Worm (Caenorhabditis elegans) whole organism, L4 larva: ENCODE measurements around the gene srx-4.
A peak's percentile ranks its signal among the peaks of the same experiment; 100 is the strongest.

ENCODE experiments used
- F26F4.8 ChIP-seq: fragments of 200-800 bp; sonication (Bioruptor generic); conservative IDR thresholded peaks from 2 replicates; pipeline ENCODE4 v1.3.6; 2022; ENCODE audit warnings: missing genetic modification characterization, missing compliant biosample characterization
- Y48G9A.11 ChIP-seq: fragments of 200-800 bp; sonication (Bioruptor generic); IDR thresholded peaks from 2 replicates; pipeline ENCODE4 v1.3.6; 2022; ENCODE audit warnings: missing genetic modification reagents, missing genetic modification characterization, missing compliant biosample characterization
- Y5F2A.4 ChIP-seq: fragments of 200-800 bp; sonication (Bioruptor generic); optimal IDR thresholded peaks from 2 replicates; lab custom pipeline; 2018; ENCODE audit warnings: mild to moderate bottlenecking, missing genetic modification characterization, missing compliant biosample characterization
- ZK337.2 ChIP-seq: fragments of 200-800 bp; sonication (Bioruptor generic); IDR thresholded peaks from 2 replicates; pipeline ENCODE4 v1.3.6; 2022; ENCODE audit warnings: missing genetic modification reagents, missing genetic modification characterization, missing compliant biosample characterization
- aha-1 ChIP-seq: fragments of 150-350 bp; peaks from one replicate; lab custom pipeline; 2014; ENCODE audit warnings: missing biosample characterization, missing genetic modification characterization
- ama-1 ChIP-seq: fragments of 150-350 bp; optimal IDR thresholded peaks from 2 replicates; lab custom pipeline; 2014; ENCODE audit warnings: inconsistent platforms, mixed read lengths
- attf-4 ChIP-seq: sonication (generic microtip); optimal IDR thresholded peaks from 3 replicates; lab custom pipeline; 2017; ENCODE audit warnings: missing biosample characterization, missing genetic modification characterization
- ceh-20 ChIP-seq: fragments of 200-800 bp; sonication (Bioruptor generic); IDR thresholded peaks from 2 replicates; pipeline ENCODE4 v1.3.6; 2022; ENCODE audit warnings: missing genetic modification reagents, missing genetic modification characterization, missing compliant biosample characterization
- ceh-44 ChIP-seq: fragments of 200-800 bp; sonication (Bioruptor generic); IDR thresholded peaks from 2 replicates; pipeline ENCODE4 v1.3.6; 2022; ENCODE audit warnings: missing genetic modification reagents, missing genetic modification characterization, missing compliant biosample characterization
- daf-12 ChIP-seq: fragments of 150-350 bp; optimal IDR thresholded peaks from 2 replicates; lab custom pipeline; 2014; ENCODE audit warnings: missing biosample characterization, missing genetic modification reagents, missing genetic modification characterization
- daf-19 ChIP-seq: fragments of 200-800 bp; sonication (Bioruptor generic); conservative IDR thresholded peaks from 2 replicates; pipeline ENCODE4 v1.3.6; 2022; ENCODE audit warnings: missing genetic modification characterization, missing compliant biosample characterization
- daf-8 ChIP-seq: fragments of 200-800 bp; sonication (Bioruptor generic); IDR thresholded peaks from 2 replicates; pipeline ENCODE4 v1.3.6; 2022; ENCODE audit warnings: missing genetic modification characterization, missing compliant biosample characterization
- dmd-9 ChIP-seq: fragments of 200-800 bp; sonication (Bioruptor generic); IDR thresholded peaks from 2 replicates; pipeline ENCODE4 v1.3.6; 2022; ENCODE audit warnings: missing genetic modification reagents, missing genetic modification characterization, missing compliant biosample characterization
- dve-1 ChIP-seq: sonication (generic microtip); optimal IDR thresholded peaks from 2 replicates; lab custom pipeline; 2017; ENCODE audit warnings: antibody characterized with exemption, mild to moderate bottlenecking, missing genetic modification characterization, missing compliant biosample characterization; ENCODE audit not compliant: insufficient read depth
- egl-43 ChIP-seq: fragments of 200-800 bp; sonication (Bioruptor generic); IDR thresholded peaks from 2 replicates; pipeline ENCODE4 v1.3.6; 2022; ENCODE audit warnings: missing genetic modification reagents, missing genetic modification characterization, missing compliant biosample characterization
- fkh-10 ChIP-seq: fragments of 150-350 bp; optimal IDR thresholded peaks from 2 replicates; lab custom pipeline; 2014; ENCODE audit warnings: missing biosample characterization, missing genetic modification reagents, missing genetic modification characterization
- gei-8 ChIP-seq: fragments of 200-800 bp; sonication (Bioruptor generic); optimal IDR thresholded peaks from 2 replicates; lab custom pipeline; 2018; ENCODE audit warnings: mild to moderate bottlenecking, missing genetic modification characterization, missing compliant biosample characterization
- hif-1 ChIP-seq, 2 experiments: sonication (generic microtip); optimal IDR thresholded peaks; 2 replicates each; lab custom pipeline; 2016 to 2017; ENCODE audit warnings: missing compliant biosample characterization in 2 of 2, missing genetic modification characterization in 2 of 2, missing genetic modification reagents in 2 of 2, missing genotype in 2 of 2, mild to moderate bottlenecking in 1 of 2
- hmg-1.1 ChIP-seq: fragments of 200-800 bp; sonication (Bioruptor generic); IDR thresholded peaks from 2 replicates; pipeline ENCODE4 v1.3.6; 2022; ENCODE audit warnings: missing genetic modification reagents, missing genetic modification characterization, missing compliant biosample characterization
- lim-7 ChIP-seq: fragments of 200-800 bp; sonication (Bioruptor generic); IDR thresholded peaks from 2 replicates; pipeline ENCODE4 v1.3.6; 2022; ENCODE audit warnings: missing genetic modification characterization, missing compliant biosample characterization
- lin-13 ChIP-seq: fragments of 150-350 bp; optimal IDR thresholded peaks from 2 replicates; lab custom pipeline; 2014; ENCODE audit warnings: missing biosample characterization, missing genetic modification reagents, missing genetic modification characterization
- lin-15B ChIP-seq: fragments of 150-350 bp; sonication (generic microtip); optimal IDR thresholded peaks from 3 replicates; lab custom pipeline; 2014; ENCODE audit warnings: missing biosample characterization, missing genetic modification characterization
- lir-3 ChIP-seq: sonication (generic microtip); optimal IDR thresholded peaks from 2 replicates; lab custom pipeline; 2016; ENCODE audit warnings: mild to moderate bottlenecking, missing genetic modification characterization, missing compliant biosample characterization
- mdt-29 ChIP-seq: fragments of 200-800 bp; sonication (Bioruptor generic); IDR thresholded peaks from 2 replicates; pipeline ENCODE4 v1.3.6; 2022; ENCODE audit warnings: missing genetic modification reagents, missing genetic modification characterization, missing compliant biosample characterization
- mep-1 ChIP-seq: fragments of 150-350 bp; sonication (generic microtip); optimal IDR thresholded peaks from 3 replicates; lab custom pipeline; 2014; ENCODE audit warnings: missing biosample characterization, missing genetic modification characterization
- mes-2 ChIP-seq: sonication (generic microtip); optimal IDR thresholded peaks from 2 replicates; lab custom pipeline; 2016; ENCODE audit warnings: missing genotype, mild to moderate bottlenecking, missing genetic modification characterization, missing compliant biosample characterization; ENCODE audit not compliant: poor library complexity, severe bottlenecking
- mxl-3 ChIP-seq: fragments of 200-800 bp; sonication (Bioruptor generic); optimal IDR thresholded peaks from 2 replicates; lab custom pipeline; 2018; ENCODE audit warnings: mild to moderate bottlenecking, missing genetic modification characterization, missing compliant biosample characterization
- nhr-10 ChIP-seq: fragments of 150-350 bp; optimal IDR thresholded peaks from 2 replicates; lab custom pipeline; 2014; ENCODE audit warnings: missing biosample characterization, missing genetic modification characterization
- nhr-102 ChIP-seq: sonication (generic microtip); optimal IDR thresholded peaks from 2 replicates; lab custom pipeline; 2016; ENCODE audit warnings: mild to moderate bottlenecking, missing genetic modification characterization, moderate library complexity, missing compliant biosample characterization
- nhr-11 ChIP-seq: fragments of 150-350 bp; optimal IDR thresholded peaks from 2 replicates; lab custom pipeline; 2014; ENCODE audit warnings: missing biosample characterization, missing genetic modification characterization
- nhr-28 ChIP-seq: fragments of 150-350 bp; optimal IDR thresholded peaks from 2 replicates; lab custom pipeline; 2014; ENCODE audit warnings: missing biosample characterization, missing genetic modification characterization
- nhr-6 ChIP-seq: fragments of 150-350 bp; optimal IDR thresholded peaks from 2 replicates; lab custom pipeline; 2014; ENCODE audit warnings: missing biosample characterization, missing genetic modification characterization
- nhr-76 ChIP-seq: fragments of 150-350 bp; optimal IDR thresholded peaks from 2 replicates; lab custom pipeline; 2014; ENCODE audit warnings: missing biosample characterization, missing genetic modification characterization
- nhr-77 ChIP-seq: fragments of 150-350 bp; optimal IDR thresholded peaks from 2 replicates; lab custom pipeline; 2014; ENCODE audit warnings: missing biosample characterization, missing genetic modification characterization
- pha-4 ChIP-seq, 2 experiments: fragments of 150-350 bp in 1 of 2; fragments of 200-800 bp in 1 of 2; sonication (Bioruptor generic) in 1 of 2; IDR thresholded peaks in 1 of 2; optimal IDR thresholded peaks in 1 of 2; 2 replicates each; pipeline versions ENCODE4 v1.3.6 to Lab custom; 2014 to 2022; ENCODE audit warnings: missing genetic modification characterization in 2 of 2, missing genetic modification reagents in 2 of 2, missing biosample characterization in 1 of 2, missing compliant biosample characterization in 1 of 2
- pqm-1 ChIP-seq: sonication (generic microtip); optimal IDR thresholded peaks from 2 replicates; lab custom pipeline; 2017; ENCODE audit warnings: missing biosample characterization, missing genetic modification characterization
- rbr-2 ChIP-seq: sonication (generic microtip); optimal IDR thresholded peaks from 2 replicates; lab custom pipeline; 2016; ENCODE audit warnings: missing genotype, missing genetic modification characterization, missing compliant biosample characterization
- sdz-12 ChIP-seq: fragments of 200-800 bp; sonication (Bioruptor generic); optimal IDR thresholded peaks from 2 replicates; lab custom pipeline; 2018; ENCODE audit warnings: mild to moderate bottlenecking, missing genetic modification characterization, missing compliant biosample characterization
- skn-1 ChIP-seq: fragments of 150-350 bp; optimal IDR thresholded peaks from 2 replicates; lab custom pipeline; 2014; ENCODE audit warnings: missing biosample characterization, missing genetic modification characterization
- snpc-1.2 ChIP-seq: fragments of 200-800 bp; sonication (Bioruptor generic); IDR thresholded peaks from 2 replicates; pipeline ENCODE4 v1.3.6; 2022; ENCODE audit warnings: missing genetic modification reagents, missing genetic modification characterization, missing compliant biosample characterization
- unc-39 ChIP-seq: sonication (generic microtip); optimal IDR thresholded peaks from 2 replicates; lab custom pipeline; 2017; ENCODE audit warnings: missing biosample characterization, missing genetic modification characterization
- zag-1 ChIP-seq: fragments of 150-350 bp; optimal IDR thresholded peaks from 2 replicates; lab custom pipeline; 2014; ENCODE audit warnings: missing biosample characterization, missing genetic modification characterization
- zfp-3 ChIP-seq: fragments of 200-800 bp; sonication (Bioruptor generic); conservative IDR thresholded peaks from 2 replicates; pipeline ENCODE4 v1.3.6; 2022; ENCODE audit warnings: missing genetic modification reagents, missing genetic modification characterization, missing compliant biosample characterization
- zip-2 ChIP-seq: fragments of 150-350 bp; optimal IDR thresholded peaks from 2 replicates; lab custom pipeline; 2014; ENCODE audit warnings: missing biosample characterization, missing genetic modification characterization
- ztf-7 ChIP-seq: fragments of 150-350 bp; optimal IDR thresholded peaks from 2 replicates; lab custom pipeline; 2014; ENCODE audit warnings: missing biosample characterization, missing genetic modification characterization

srx-4 gene

DNA sequence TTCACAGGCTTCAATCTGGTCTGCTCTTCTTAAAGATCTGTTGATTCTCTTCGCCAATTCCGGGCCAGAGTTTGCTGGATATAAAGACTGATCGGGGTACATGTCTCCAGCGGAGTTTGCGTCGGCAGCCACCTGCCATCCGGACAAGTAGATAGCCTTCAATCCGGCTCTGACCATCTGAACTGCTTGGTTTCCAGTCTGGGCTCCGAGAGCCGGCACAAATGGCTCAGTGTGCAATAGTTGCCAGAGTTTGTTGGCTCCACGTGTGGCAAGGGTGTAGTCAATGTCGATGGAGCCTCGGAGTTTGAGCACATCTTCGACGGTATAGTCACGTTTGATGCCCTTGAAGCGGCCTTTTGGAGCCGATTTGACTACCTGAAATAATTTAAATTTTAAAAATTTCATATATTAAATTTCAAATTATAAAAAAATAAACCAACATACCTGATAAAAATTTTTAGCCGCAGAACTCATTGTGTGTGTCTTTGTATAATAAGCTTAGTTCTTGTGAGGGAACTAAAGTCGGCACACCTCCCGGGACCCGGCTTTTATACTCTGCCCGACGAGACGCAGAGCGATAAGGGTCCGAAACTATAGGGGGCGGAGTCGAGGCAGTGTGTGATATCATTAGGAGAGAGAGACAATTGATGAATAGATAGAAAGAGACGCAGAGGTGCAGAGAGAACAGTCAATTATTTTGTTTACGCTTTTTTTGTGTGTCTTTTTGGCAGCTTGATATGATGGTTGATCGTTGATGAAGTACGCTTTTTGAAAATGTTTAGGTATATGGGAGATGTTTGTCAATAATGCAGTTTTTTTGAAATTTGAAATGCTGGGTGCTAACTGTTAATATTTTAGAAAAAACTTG lies 35.1 kb upstream of the srx-4 start, which contains the start of the genes icl-1 and srh-2 (continued):
- no peak for TF ChIP-seq attf-4
- TF ChIP-seq nhr-76 (tag; lab: Kevin White, UChicago) = no peak
- TF ChIP-seq skn-1 = no peak
- TF ChIP-seq daf-12 (tag; lab: Kevin White, UChicago) = no peak
- TF ChIP-seq Y48G9A.11 (GFP tag; lab: Robert Waterston, UW) = no peak
- TF ChIP-seq nhr-6 (tag; lab: Kevin White, UChicago) = peak; percentile 60
- peak; percentile 36 for TF ChIP-seq nhr-11 (tag; lab: Kevin White, UChicago)
- TF ChIP-seq nhr-77 (tag; lab: Kevin White, UChicago) = peak; percentile 29
- peak; percentile 67 for TF ChIP-seq nhr-28 (tag; lab: Kevin White, UChicago)
- peak; percentile 84 for TF ChIP-seq sdz-12 (GFP tag; lab: Kevin White, UChicago)
- TF ChIP-seq egl-43 = peak; percentile 73
- peak; percentile 95 for TF ChIP-seq ama-1
- TF ChIP-seq ztf-7 (tag; lab: Kevin White, UChicago) = no peak
- peak; percentile 68; the same call in 1 of the 2 replicates for TF ChIP-seq daf-19 (GFP tag; lab: Robert Waterston, UW)
- TF ChIP-seq gei-8 (GFP tag; lab: Kevin White, UChicago) = no peak
- no peak for TF ChIP-seq lin-15B (tag; lab: Kevin White, UChicago)
- no peak for TF ChIP-seq daf-8
- peak; percentile 9; the same call in 1 of the 2 replicates for TF ChIP-seq ceh-20 (GFP tag; lab: Robert Waterston, UW)
- TF ChIP-seq zag-1 = no peak
- TF ChIP-seq fkh-10 (GFP tag; lab: Kevin White, UChicago) = no peak

DNA sequence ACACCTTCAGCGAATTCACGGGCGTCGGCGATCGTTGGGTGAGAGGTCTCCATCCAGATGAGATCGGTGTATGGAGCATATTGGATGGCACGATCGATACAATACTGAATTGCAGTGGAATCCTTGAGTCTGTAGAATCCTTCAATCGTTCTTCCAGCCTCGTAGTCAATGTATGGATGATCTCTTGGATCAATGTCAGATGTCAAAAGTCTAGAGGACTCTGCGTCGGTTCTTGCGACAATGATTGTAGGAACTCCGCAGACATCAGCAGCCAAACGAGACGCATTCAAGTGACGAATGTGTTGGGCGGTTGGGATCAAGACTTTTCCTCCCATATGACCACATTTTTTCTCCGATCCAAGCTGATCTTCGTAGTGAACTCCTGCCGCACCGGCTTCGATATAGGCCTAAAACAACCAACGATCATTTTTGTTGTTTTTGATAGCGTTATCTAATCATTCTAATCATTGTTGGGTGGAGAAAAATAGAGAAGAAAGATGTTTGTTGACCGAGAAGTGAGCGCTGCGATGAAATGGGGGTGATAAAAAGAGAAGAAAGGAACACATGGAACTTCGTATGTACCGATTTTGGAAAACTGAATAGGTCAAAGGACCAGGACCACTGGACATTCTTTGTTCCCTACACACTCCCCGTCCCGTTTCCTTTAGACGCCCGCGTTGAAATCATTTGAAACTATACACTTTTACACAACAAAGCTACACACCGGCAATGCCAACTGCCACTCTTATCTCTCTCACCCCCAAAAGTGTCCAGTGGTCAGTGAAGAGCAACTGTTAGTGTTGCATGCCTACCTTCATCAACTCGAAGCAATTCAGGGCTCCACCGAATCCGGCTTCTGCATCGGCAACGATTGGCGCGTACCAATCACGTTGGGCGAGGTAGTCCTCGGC lies 34.3 kb upstream of the srx-4 start:
- TF ChIP-seq ZK337.2 = no peak
- TF ChIP-seq egl-43 = no peak
- no peak for TF ChIP-seq unc-39 (tag; lab: Kevin White, UChicago)
- TF ChIP-seq dmd-9 (GFP tag; lab: Robert Waterston, UW) = peak; percentile 7; the same call in 1 of the 2 replicates
- TF ChIP-seq nhr-28 (tag; lab: Kevin White, UChicago) = peak; percentile 26
- peak; percentile 18; the same call in 1 of the 2 replicates for TF ChIP-seq pha-4 (GFP tag; IDR thresholded peaks at IDR 0.05; lab: Robert Waterston, UW)
- no peak for TF ChIP-seq pha-4 (tag; optimal IDR thresholded peaks at IDR 0.05; lab: Kevin White, UChicago)
- TF ChIP-seq skn-1 = no peak
- no peak for TF ChIP-seq hif-1 (tag; optimal IDR thresholded peaks at IDR 0.05; lab: Kevin White, UChicago)
- TF ChIP-seq aha-1 (tag; lab: Kevin White, UChicago) = peak; percentile 97
- TF ChIP-seq rbr-2 (tag; lab: Kevin White, UChicago) = no peak
- no peak for TF ChIP-seq snpc-1.2
- no peak for TF ChIP-seq ceh-44 (GFP tag; lab: Robert Waterston, UW)
- TF ChIP-seq F26F4.8 (GFP tag; lab: Robert Waterston, UW) = no peak
- TF ChIP-seq nhr-10 = peak; percentile 22
- TF ChIP-seq mxl-3 (GFP tag; lab: Kevin White, UChicago) = no peak
- no peak for TF ChIP-seq Y5F2A.4 (GFP tag; lab: Kevin White, UChicago)
- no peak for TF ChIP-seq lin-15B (tag; lab: Kevin White, UChicago)
- TF ChIP-seq mes-2 (tag; lab: Kevin White, UChicago) = peak; percentile 11
- peak; percentile 44 for TF ChIP-seq pqm-1 (tag; lab: Kevin White, UChicago)
- no peak for TF ChIP-seq nhr-102 (tag; lab: Kevin White, UChicago)
- TF ChIP-seq dve-1 (tag; lab: Kevin White, UChicago) = peak; percentile 43
- peak; percentile 41; the same call in 1 of the 2 replicates for TF ChIP-seq zfp-3 (GFP tag; lab: Robert Waterston, UW)
- TF ChIP-seq zip-2 (tag; lab: Kevin White, UChicago) = peak; percentile 15
- TF ChIP-seq ama-1 = peak; percentile 89
- TF ChIP-seq lim-7 (GFP tag; lab: Robert Waterston, UW) = 0 out of 2 replicates have a peak, but pooled peaks have one; percentile 8
- no peak for TF ChIP-seq lir-3
- TF ChIP-seq daf-19 (GFP tag; lab: Robert Waterston, UW) = 0 out of 2 replicates have a peak, but pooled peaks have one; percentile 38
- no peak for TF ChIP-seq mdt-29
- TF ChIP-seq lin-13 (GFP tag; lab: Kevin White, UChicago) = no peak
- TF ChIP-seq mep-1 (tag; lab: Kevin White, UChicago) = peak; percentile 30
- no peak for TF ChIP-seq hmg-1.1 (GFP tag; lab: Robert Waterston, UW)
